Worm (Caenorhabditis elegans) whole organism, L2 larva: ENCODE data around the gene rpy-1.

Experiments
- C34F6.9 ChIP-seq: fragments of 150-350 bp; optimal IDR thresholded peaks from 2 replicates; lab custom pipeline; 2014; ENCODE audit warnings: missing biosample characterization, missing genetic modification characterization
- F13H6.1 ChIP-seq: sonication (generic microtip); optimal IDR thresholded peaks from 2 replicates; lab custom pipeline; 2016; ENCODE audit warnings: missing genetic modification characterization, missing compliant biosample characterization
- ZK546.5 ChIP-seq: sonication (generic microtip); optimal IDR thresholded peaks from 2 replicates; lab custom pipeline; 2017; ENCODE audit warnings: missing biosample characterization, missing genetic modification characterization
- alr-1 ChIP-seq: fragments of 150-350 bp; optimal IDR thresholded peaks from 2 replicates; lab custom pipeline; 2014; ENCODE audit warnings: missing biosample characterization, missing genetic modification characterization
- aly-2 ChIP-seq: fragments of 150-350 bp; optimal IDR thresholded peaks from 2 replicates; lab custom pipeline; 2014; ENCODE audit warnings: missing biosample characterization, missing genetic modification characterization
- ceh-16 ChIP-seq: fragments of 150-350 bp; optimal IDR thresholded peaks from 2 replicates; lab custom pipeline; 2014; ENCODE audit warnings: missing biosample characterization, missing genetic modification characterization
- ceh-82 ChIP-seq: fragments of 150-350 bp; optimal IDR thresholded peaks from 2 replicates; lab custom pipeline; 2014; ENCODE audit warnings: missing biosample characterization, missing genetic modification characterization
- crh-2 ChIP-seq: sonication (generic microtip); optimal IDR thresholded peaks from 2 replicates; lab custom pipeline; 2017; ENCODE audit warnings: missing biosample characterization, missing genetic modification characterization
- elt-3 ChIP-seq: sonication (generic microtip); optimal IDR thresholded peaks from 2 replicates; lab custom pipeline; 2017; ENCODE audit warnings: missing biosample characterization, missing genetic modification characterization
- fos-1 ChIP-seq: fragments of 150-350 bp; optimal IDR thresholded peaks from 2 replicates; lab custom pipeline; 2014; ENCODE audit warnings: missing biosample characterization, missing genetic modification characterization
- gmeb-1 ChIP-seq: fragments of 150-350 bp; optimal IDR thresholded peaks from 2 replicates; lab custom pipeline; 2014; ENCODE audit warnings: missing biosample characterization, missing genetic modification characterization
- lin-13 ChIP-seq: fragments of 150-350 bp; optimal IDR thresholded peaks from 2 replicates; lab custom pipeline; 2014; ENCODE audit warnings: missing biosample characterization, missing genetic modification reagents, missing genetic modification characterization
- lin-39 ChIP-seq: fragments of 150-350 bp; optimal IDR thresholded peaks from 2 replicates; lab custom pipeline; 2014; ENCODE audit warnings: missing biosample characterization, missing genetic modification reagents, missing genetic modification characterization
- lsy-2 ChIP-seq, 2 experiments: fragments of 150-350 bp in 1 of 2; sonication (generic microtip) in 1 of 2; optimal IDR thresholded peaks; 2 replicates each; lab custom pipeline; 2014 to 2017; ENCODE audit warnings: missing biosample characterization in 2 of 2, missing genetic modification characterization in 2 of 2
- mab-5 ChIP-seq: fragments of 150-350 bp; optimal IDR thresholded peaks from 2 replicates; lab custom pipeline; 2014; ENCODE audit warnings: missing biosample characterization, missing genetic modification characterization
- mbf-1 ChIP-seq: sonication (generic microtip); optimal IDR thresholded peaks from 2 replicates; lab custom pipeline; 2017; ENCODE audit warnings: missing biosample characterization, missing genetic modification characterization
- mdl-1 ChIP-seq, 2 experiments: fragments of 150-350 bp in 1 of 2; sonication (generic microtip) in 1 of 2; optimal IDR thresholded peaks; 2 replicates each; lab custom pipeline; 2017; ENCODE audit warnings: missing biosample characterization in 2 of 2, missing genetic modification characterization in 2 of 2
- nhr-10 ChIP-seq: sonication (generic microtip); optimal IDR thresholded peaks from 2 replicates; lab custom pipeline; 2017; ENCODE audit warnings: missing biosample characterization, missing genetic modification characterization
- nhr-11 ChIP-seq: fragments of 150-350 bp; optimal IDR thresholded peaks from 2 replicates; lab custom pipeline; 2014; ENCODE audit warnings: missing biosample characterization, missing genetic modification characterization
- nhr-12 ChIP-seq: fragments of 150-350 bp; optimal IDR thresholded peaks from 2 replicates; lab custom pipeline; 2014; ENCODE audit warnings: missing biosample characterization, missing genetic modification characterization
- nhr-129 ChIP-seq: fragments of 150-350 bp; optimal IDR thresholded peaks from 2 replicates; lab custom pipeline; 2014; ENCODE audit warnings: missing biosample characterization, missing genetic modification characterization
- nhr-21 ChIP-seq: fragments of 150-350 bp; optimal IDR thresholded peaks from 2 replicates; lab custom pipeline; 2014; ENCODE audit warnings: missing biosample characterization, missing genetic modification characterization
- nhr-23 ChIP-seq: fragments of 150-350 bp; optimal IDR thresholded peaks from 2 replicates; lab custom pipeline; 2014; ENCODE audit warnings: missing biosample characterization, missing genetic modification reagents, missing genetic modification characterization
- nhr-237 ChIP-seq: fragments of 150-350 bp; optimal IDR thresholded peaks from 2 replicates; lab custom pipeline; 2014; ENCODE audit warnings: missing biosample characterization, missing genetic modification characterization
- nhr-25 ChIP-seq: fragments of 150-350 bp; sonication (generic microtip); optimal IDR thresholded peaks from 3 replicates; lab custom pipeline; 2014; ENCODE audit warnings: missing biosample characterization, missing genetic modification characterization
- nhr-6 ChIP-seq: fragments of 150-350 bp; optimal IDR thresholded peaks from 2 replicates; lab custom pipeline; 2014; ENCODE audit warnings: missing biosample characterization, missing genetic modification characterization
- nhr-77 ChIP-seq: fragments of 150-350 bp; optimal IDR thresholded peaks from 2 replicates; lab custom pipeline; 2014; ENCODE audit warnings: missing biosample characterization, missing genetic modification characterization
- peb-1 ChIP-seq: fragments of 150-350 bp; optimal IDR thresholded peaks from 2 replicates; lab custom pipeline; 2014; ENCODE audit warnings: missing biosample characterization, missing genetic modification characterization
- skn-1 ChIP-seq: sonication (generic microtip); optimal IDR thresholded peaks from 2 replicates; lab custom pipeline; 2017; ENCODE audit warnings: missing biosample characterization, missing genetic modification characterization
- sma-3 ChIP-seq: sonication (generic microtip); optimal IDR thresholded peaks from 2 replicates; lab custom pipeline; 2016; ENCODE audit warnings: missing genetic modification reagents, missing genetic modification characterization, missing compliant biosample characterization
- sma-9 ChIP-seq, 2 experiments: fragments of 150-350 bp in 1 of 2; sonication (generic microtip) in 1 of 2; optimal IDR thresholded peaks; 2 replicates each; lab custom pipeline; 2014 to 2016; ENCODE audit warnings: missing genetic modification characterization in 2 of 2, mild to moderate bottlenecking in 1 of 2, missing biosample characterization in 1 of 2, missing compliant biosample characterization in 1 of 2, missing genetic modification reagents in 1 of 2, moderate library complexity in 1 of 2
- snpc-4 ChIP-seq: fragments of 150-350 bp; optimal IDR thresholded peaks from 2 replicates; lab custom pipeline; 2014; ENCODE audit warnings: missing biosample characterization, missing genetic modification characterization
- unc-39 ChIP-seq: fragments of 150-350 bp; optimal IDR thresholded peaks from 2 replicates; lab custom pipeline; 2014; ENCODE audit warnings: missing biosample characterization, missing genetic modification characterization
- unc-55 ChIP-seq: fragments of 150-350 bp; sonication (generic microtip); optimal IDR thresholded peaks from 3 replicates; lab custom pipeline; 2014; ENCODE audit warnings: missing biosample characterization, missing genetic modification reagents, missing genetic modification characterization
- unc-62 ChIP-seq: fragments of 150-350 bp; optimal IDR thresholded peaks from 2 replicates; lab custom pipeline; 2014; ENCODE audit warnings: missing biosample characterization, missing genetic modification reagents, missing genetic modification characterization
- zag-1 ChIP-seq: fragments of 150-350 bp; optimal IDR thresholded peaks from 2 replicates; lab custom pipeline; 2014; ENCODE audit warnings: missing biosample characterization, missing genetic modification characterization
- ztf-1 ChIP-seq: fragments of 200-800 bp; sonication (Bioruptor generic); conservative IDR thresholded peaks from 2 replicates; pipeline ENCODE4 v1.3.6; 2022; ENCODE audit warnings: missing genetic modification characterization, missing compliant biosample characterization
- ztf-11 ChIP-seq: sonication (generic microtip); optimal IDR thresholded peaks from 2 replicates; lab custom pipeline; 2017; ENCODE audit warnings: missing biosample characterization, missing genetic modification characterization
- ztf-4 ChIP-seq: fragments of 150-350 bp; optimal IDR thresholded peaks from 2 replicates; lab custom pipeline; 2014; ENCODE audit warnings: missing biosample characterization, missing genetic modification characterization

Gene rpy-1

DNA sequence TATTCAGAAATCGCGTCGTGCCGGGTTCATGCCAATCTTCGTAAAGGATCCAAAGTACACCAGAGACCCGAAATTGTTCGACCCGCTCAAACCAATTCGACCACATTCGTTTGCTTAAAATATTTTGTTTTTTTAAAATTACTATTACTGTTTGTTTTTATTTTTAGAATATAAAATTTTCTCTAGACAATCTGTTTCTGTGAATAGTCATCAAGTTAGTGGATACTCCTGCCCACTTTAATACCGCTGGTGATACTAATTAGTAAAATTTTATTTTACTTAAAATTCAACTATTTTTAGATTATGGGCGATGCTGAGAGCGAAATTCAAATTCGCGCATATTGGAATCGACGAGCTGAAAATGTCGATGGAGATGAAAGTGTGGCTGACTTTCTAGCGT lies 31.2 kb upstream of the rpy-1 start, which contains the start of gene T14B4.1:
Gene T14B4.1 (plus strand): TSS at position 301 of the 400 bp plus-strand sequence.
- no peak for TF ChIP-seq gmeb-1 (tag; lab: Kevin White, UChicago)
- no peak for TF ChIP-seq ztf-1 (GFP tag; lab: Robert Waterston, UW)
- no peak for TF ChIP-seq unc-39
- no peak for TF ChIP-seq lin-39 (tag; lab: Kevin White, UChicago)
- TF ChIP-seq ZK546.5 (tag; lab: Kevin White, UChicago), result no peak
- no peak for TF ChIP-seq ztf-4 (tag; lab: Kevin White, UChicago)
- TF ChIP-seq nhr-10 (tag; lab: Kevin White, UChicago), result no peak
- no peak for TF ChIP-seq mab-5 (tag; lab: Kevin White, UChicago)

DNA sequence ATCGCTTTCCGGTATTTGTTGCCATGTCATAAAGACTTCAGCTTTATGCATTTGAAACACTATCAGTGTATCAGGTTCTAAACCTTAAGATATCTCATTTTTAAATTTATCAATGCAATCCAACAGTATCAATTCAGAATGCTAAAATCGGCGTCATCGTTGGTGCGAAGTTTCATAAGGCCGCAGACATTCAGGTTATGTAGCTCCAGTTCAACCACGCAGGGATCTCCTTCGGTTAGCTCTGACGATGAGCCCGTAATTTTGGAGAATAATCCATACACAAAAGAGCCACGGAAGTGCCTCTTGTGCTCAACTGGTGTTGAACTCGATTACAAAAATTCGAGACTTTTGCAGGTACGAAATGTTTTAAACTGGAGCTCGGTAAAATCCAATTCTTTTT lies 30.6 kb upstream of the rpy-1 start, which contains the start of gene mrps-18.C:
Gene mrps-18.C (plus strand): TSS at position 138 of the 400 bp plus-strand sequence.
- no peak for TF ChIP-seq snpc-4
- TF ChIP-seq C34F6.9, result no peak
- TF ChIP-seq ZK546.5 (tag; lab: Kevin White, UChicago), result no peak
- no peak for TF ChIP-seq nhr-129 (tag; lab: Kevin White, UChicago)
- TF ChIP-seq nhr-12, result no peak
- no peak for TF ChIP-seq ceh-16 (tag; lab: Kevin White, UChicago)
- TF ChIP-seq mbf-1 (tag; lab: Kevin White, UChicago), result no peak
- TF ChIP-seq F13H6.1, result no peak
- no peak for TF ChIP-seq zag-1 (tag; lab: Kevin White, UChicago)
- no peak for TF ChIP-seq ztf-1 (GFP tag; lab: Robert Waterston, UW)
- no peak for TF ChIP-seq nhr-237
- no peak for TF ChIP-seq elt-3 (tag; lab: Kevin White, UChicago)
- no peak for TF ChIP-seq mdl-1 (tag; optimal IDR thresholded peaks at IDR 0.05; lab: Kevin White, UChicago)
- TF ChIP-seq mab-5 (tag; lab: Kevin White, UChicago), result no peak
- no peak for TF ChIP-seq ceh-82
- TF ChIP-seq fos-1 (tag; lab: Kevin White, UChicago), result no peak

DNA sequence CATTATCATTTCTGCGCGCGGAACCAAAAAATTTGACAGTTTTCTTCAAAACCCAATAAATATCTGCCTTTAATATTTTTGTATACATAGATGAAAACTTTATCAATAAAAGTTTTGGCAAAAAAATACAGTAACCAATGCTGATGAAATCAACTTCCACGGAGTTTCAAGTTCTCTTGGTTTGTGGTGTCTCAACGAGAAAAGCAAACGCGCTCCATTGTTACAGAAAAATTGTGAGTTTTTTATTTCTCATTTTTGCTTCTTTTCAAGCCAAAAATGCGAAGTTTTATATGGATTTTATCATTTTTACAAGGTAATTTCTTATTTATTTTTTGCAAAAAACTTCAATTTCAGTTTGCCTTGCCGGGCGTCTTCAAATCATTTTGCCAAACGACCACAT lies 29.2 kb upstream of the rpy-1 start, which contains the start of gene T14B4.3:
Gene T14B4.3 (plus strand): TSS at position 264 of the 400 bp plus-strand sequence.
- TF ChIP-seq lsy-2 (tag; optimal IDR thresholded peaks at IDR 0.05; lab: Kevin White, UChicago) (peak; percentile 25 to 87), nhr-23 (no peak), sma-3 (GFP tag; lab: Kevin White, UChicago) (peak; percentile 72), sma-9 (GFP tag; optimal IDR thresholded peaks at IDR 0.05; lab: Kevin White, UChicago) (peak; percentile 51), sma-9 (tag; optimal IDR thresholded peaks at IDR 0.05; lab: Kevin White, UChicago) (no peak), lin-13 (GFP tag; lab: Kevin White, UChicago) (peak; percentile 47), mdl-1 (tag; optimal IDR thresholded peaks at IDR 0.05; lab: Kevin White, UChicago) (no peak), unc-55 (GFP tag; lab: Kevin White, UChicago) (peak; percentile 87), nhr-129 (tag; lab: Kevin White, UChicago) (peak; percentile 65), nhr-10 (tag; lab: Kevin White, UChicago) (no peak), gmeb-1 (tag; lab: Kevin White, UChicago) (peak; percentile 66), crh-2 (tag; lab: Kevin White, UChicago) (peak; percentile 68), skn-1 (tag; lab: Kevin White, UChicago) (no peak), fos-1 (tag; lab: Kevin White, UChicago) (peak; percentile 29), nhr-21 (tag; lab: Kevin White, UChicago) (peak; percentile 40), C34F6.9 (peak; percentile 78), ztf-4 (tag; lab: Kevin White, UChicago) (no peak), F13H6.1 (peak; percentile 50), snpc-4 (peak; percentile 2)

DNA sequence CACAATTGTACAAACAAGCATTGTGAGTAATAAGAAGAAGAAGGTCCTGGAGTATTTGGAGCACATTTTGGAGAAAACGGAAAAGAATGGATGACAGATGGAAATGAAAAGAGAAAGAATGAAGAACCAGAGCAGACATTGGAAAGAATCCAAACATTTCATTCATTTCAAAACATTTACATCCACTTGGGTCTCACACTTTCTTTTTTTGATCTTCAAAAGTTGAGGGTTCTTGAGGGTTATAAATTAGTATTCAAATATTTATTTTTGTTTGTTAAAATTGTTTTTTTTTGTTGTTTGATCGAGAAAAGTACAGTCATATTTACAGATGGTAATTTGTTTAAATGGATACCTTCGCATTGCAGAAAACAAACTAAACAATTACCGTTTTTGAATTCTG lies 28.3 kb upstream of the rpy-1 start, which contains the start of gene T14B4.9:
Gene T14B4.9 (minus strand): TSS at position 101 of the 400 bp plus-strand sequence.
- TF ChIP-seq ztf-11 (tag; lab: Kevin White, UChicago) (no peak), ztf-4 (tag; lab: Kevin White, UChicago) (no peak), nhr-21 (tag; lab: Kevin White, UChicago) (no peak), nhr-11 (tag; lab: Kevin White, UChicago) (no peak)

DNA sequence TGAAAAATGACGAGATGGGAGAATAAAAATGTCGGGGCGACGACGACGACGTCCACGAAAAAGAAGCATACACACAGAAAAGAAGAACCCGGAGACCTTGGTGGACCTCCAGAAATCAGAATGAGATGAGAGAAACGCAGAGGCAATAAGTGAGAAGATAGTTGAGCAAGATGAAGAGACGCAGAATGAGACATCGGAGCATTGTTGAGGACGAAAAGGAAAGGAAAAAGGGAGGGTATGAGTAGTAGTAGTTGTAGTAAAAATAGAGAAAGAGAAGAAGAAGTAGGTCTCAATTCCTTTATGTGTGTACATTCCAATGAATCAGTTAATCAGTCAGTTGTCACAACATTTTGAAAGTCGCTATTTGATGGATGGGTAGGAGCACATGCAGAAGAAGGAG lies 23.9 kb upstream of the rpy-1 start, which contains the start of gene T14B4.8:
Gene T14B4.8 (minus strand): TSS at position 60 of the 400 bp plus-strand sequence.
- TF ChIP-seq F13H6.1, result no peak
- no peak for TF ChIP-seq nhr-6 (tag; lab: Kevin White, UChicago)
- TF ChIP-seq nhr-129 (tag; lab: Kevin White, UChicago), result peak; percentile 18
- no peak for TF ChIP-seq ZK546.5 (tag; lab: Kevin White, UChicago)
- TF ChIP-seq nhr-25 (tag; lab: Kevin White, UChicago), result no peak
- no peak for TF ChIP-seq crh-2 (tag; lab: Kevin White, UChicago)
- peak; percentile 51 for TF ChIP-seq unc-55 (GFP tag; lab: Kevin White, UChicago)
- TF ChIP-seq ztf-4 (tag; lab: Kevin White, UChicago), result no peak
- TF ChIP-seq mdl-1 (tag; optimal IDR thresholded peaks at IDR 0.05; lab: Kevin White, UChicago), result no peak
- no peak for TF ChIP-seq aly-2 (tag; lab: Kevin White, UChicago)
- no peak for TF ChIP-seq mab-5 (tag; lab: Kevin White, UChicago)
- TF ChIP-seq ztf-1 (GFP tag; lab: Robert Waterston, UW), result no peak
- TF ChIP-seq sma-3 (GFP tag; lab: Kevin White, UChicago), result no peak
- no peak for TF ChIP-seq nhr-77 (tag; lab: Kevin White, UChicago)
- TF ChIP-seq gmeb-1 (tag; lab: Kevin White, UChicago), result no peak
- TF ChIP-seq snpc-4, result peak; percentile 4
- TF ChIP-seq elt-3 (tag; lab: Kevin White, UChicago), result no peak
- no peak for TF ChIP-seq alr-1 (tag; lab: Kevin White, UChicago)
- TF ChIP-seq unc-62 (GFP tag; lab: Kevin White, UChicago), result no peak
- peak; percentile 45 for TF ChIP-seq C34F6.9
- no peak for TF ChIP-seq lin-13 (GFP tag; lab: Kevin White, UChicago)
- peak; percentile 23 for TF ChIP-seq zag-1 (tag; lab: Kevin White, UChicago)
- peak in 1 of 2 experiments; percentile 8 for TF ChIP-seq lsy-2 (tag; optimal IDR thresholded peaks at IDR 0.05; lab: Kevin White, UChicago)
- TF ChIP-seq peb-1 (tag; lab: Kevin White, UChicago), result no peak
- no peak for TF ChIP-seq sma-9 (GFP tag; optimal IDR thresholded peaks at IDR 0.05; lab: Kevin White, UChicago)
- TF ChIP-seq sma-9 (tag; optimal IDR thresholded peaks at IDR 0.05; lab: Kevin White, UChicago), result no peak
